Fruit fly (Drosophila melanogaster) whole organism: ENCODE results near the gene CG1545.

Experiments used
- psq ChIP-seq: fragments of >200 bp; optimal IDR thresholded peaks from 2 replicates; lab custom pipeline; 2017
- usp ChIP-seq: fragments of >200 bp; optimal IDR thresholded peaks from 2 replicates; lab custom pipeline; 2017; ENCODE audit warnings: missing biosample characterization, missing genetic modification characterization, mixed read lengths

- TF ChIP-seq usp (no peak), psq (no peak)
Observed at dm6 chrX:11039788-11040187, 19.6 kb downstream of the CG1545 start, which contains the start of gene vex.
